Worm (Caenorhabditis elegans): ENCODE results near the gene F44E2.4.

F44E2.4 gene

DNA sequence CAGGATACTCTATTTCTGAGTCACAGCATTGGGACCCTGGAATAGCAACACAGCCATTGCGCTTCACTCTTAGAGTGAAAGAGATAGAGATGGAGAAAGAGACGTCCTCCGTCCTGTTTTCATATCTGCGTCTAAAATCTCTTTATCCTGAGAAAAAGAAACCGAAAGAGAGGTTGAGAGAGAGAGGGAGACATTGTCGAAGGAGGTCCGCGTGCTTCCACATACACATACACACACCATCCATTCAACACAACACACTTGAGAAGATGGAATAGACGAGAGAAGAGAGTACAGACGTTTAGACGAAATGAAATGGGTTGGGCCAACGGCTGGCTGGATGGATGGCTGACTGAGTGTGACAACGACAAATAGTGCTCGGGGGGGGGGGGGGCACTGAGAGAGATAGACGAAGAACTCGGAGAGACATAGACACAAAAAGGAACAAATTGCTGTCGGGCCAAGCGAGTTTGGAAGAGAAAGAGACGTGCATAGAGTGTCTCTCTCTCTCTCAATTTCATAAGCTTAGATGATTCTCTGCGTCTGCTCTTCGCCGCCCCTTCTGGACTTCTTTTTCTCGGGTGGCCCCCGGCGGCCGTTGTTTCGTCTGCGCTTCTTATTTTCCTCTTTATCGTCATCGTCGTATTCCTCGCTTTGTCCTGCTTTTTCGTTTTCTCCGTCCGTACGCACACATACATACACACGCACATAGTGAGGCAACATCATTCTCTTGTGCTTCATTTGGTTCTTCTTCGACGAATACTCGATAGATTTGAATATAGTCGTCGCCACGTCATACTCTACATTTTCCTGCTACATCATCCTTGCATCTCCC, 38.0 kb downstream of the F44E2.4 start, which contains the start of gene F54F2.6 (continued):
- peak in 1 of 2 experiments; percentile 36 for TF ChIP-seq let-607 (tag; optimal IDR thresholded peaks at IDR 0.05)
- peak; percentile 77 for TF ChIP-seq dox-1 (GFP tag; IDR thresholded peaks at IDR 0.05)
- no peak for TF ChIP-seq hlh-26 (GFP tag; conservative IDR thresholded peaks at IDR 0.05)
- TF ChIP-seq cebp-2 (GFP tag; IDR thresholded peaks at IDR 0.05) = no peak
- no peak for TF ChIP-seq ztf-28 (GFP tag; IDR thresholded peaks at IDR 0.05)
- no peak for TF ChIP-seq lin-26 (GFP tag; IDR thresholded peaks at IDR 0.05)
- no peak for TF ChIP-seq rcor-1 (GFP tag; IDR thresholded peaks at IDR 0.05)
- TF ChIP-seq C17E4.6 (GFP tag; IDR thresholded peaks at IDR 0.05) = 0 out of 2 replicates have a peak, but pooled peaks have one; percentile 32
- TF ChIP-seq K11D2.4 (GFP tag; IDR thresholded peaks at IDR 0.05) = peak; percentile 73; the same call in 1 of the 2 replicates
- TF ChIP-seq B0019.2 (GFP tag; conservative IDR thresholded peaks at IDR 0.05) = no peak
- TF ChIP-seq Y53F4B.3 (GFP tag; IDR thresholded peaks at IDR 0.05) = no peak
- no peak for TF ChIP-seq ztf-22 (GFP tag; optimal IDR thresholded peaks at IDR 0.05)
- TF ChIP-seq zfh-2 (GFP tag; conservative IDR thresholded peaks at IDR 0.05) = peak; percentile 99
- peak; percentile 97 for TF ChIP-seq K12H6.12 (tag; optimal IDR thresholded peaks at IDR 0.05)
- TF ChIP-seq ekl-4 (GFP tag; IDR thresholded peaks at IDR 0.05) = 0 out of 2 replicates have a peak, but pooled peaks have one; percentile 12
- TF ChIP-seq F39B2.1 (GFP tag; IDR thresholded peaks at IDR 0.05) = no peak
- no peak for TF ChIP-seq hmg-20 (GFP tag; IDR thresholded peaks at IDR 0.05)
- TF ChIP-seq mes-4 (tag; optimal IDR thresholded peaks at IDR 0.05) = no peak
- no peak for TF ChIP-seq F57A8.1 (GFP tag; optimal IDR thresholded peaks at IDR 0.05)
- TF ChIP-seq madf-10 (tag; optimal IDR thresholded peaks at IDR 0.05) = peak; percentile 42
- TF ChIP-seq B0035.1 (tag; optimal IDR thresholded peaks at IDR 0.05) = peak; percentile 32
- TF ChIP-seq F33H1.4 (GFP tag; IDR thresholded peaks at IDR 0.05) = no peak
- TF ChIP-seq aptf-3 (GFP tag; IDR thresholded peaks at IDR 0.05) = no peak
- TF ChIP-seq F49E8.2 (tag; optimal IDR thresholded peaks at IDR 0.05; ENCODE audit: insufficient read depth) = no peak
- TF ChIP-seq lin-54 (GFP tag; optimal IDR thresholded peaks at IDR 0.05) = peak; percentile 36
- no peak for TF ChIP-seq ztf-25 (GFP tag; IDR thresholded peaks at IDR 0.05)
- TF ChIP-seq bed-2 (GFP tag; IDR thresholded peaks at IDR 0.05) = no peak
- no peak for TF ChIP-seq nhr-179 (tag; optimal IDR thresholded peaks at IDR 0.05)
- no peak for TF ChIP-seq Y67H2A.10 (GFP tag; conservative IDR thresholded peaks at IDR 0.05)
- no peak for TF ChIP-seq F52B5.7 (tag; optimal IDR thresholded peaks at IDR 0.05)
- TF ChIP-seq nfya-1 (tag; optimal IDR thresholded peaks at IDR 0.05; ENCODE audit: borderline replicate concordance, insufficient read depth) = no peak
- TF ChIP-seq Y56A3A.18 (GFP tag; IDR thresholded peaks at IDR 0.05) = no peak
- no peak for TF ChIP-seq ccch-3 (GFP tag; optimal IDR thresholded peaks at IDR 0.05)
- TF ChIP-seq nfyb-1 (GFP tag; IDR thresholded peaks at IDR 0.05) = 0 out of 2 replicates have a peak, but pooled peaks have one; percentile 50
- no peak for TF ChIP-seq snpc-1.3 (tag; optimal IDR thresholded peaks at IDR 0.05; ENCODE audit: insufficient read depth)
- no peak for TF ChIP-seq D2030.7 (GFP tag; IDR thresholded peaks at IDR 0.05)
- no peak for TF ChIP-seq Y95B8A.8 (GFP tag; IDR thresholded peaks at IDR 0.05)
- peak; percentile 59 for TF ChIP-seq mcd-1 (GFP tag; IDR thresholded peaks at IDR 0.05)
- no peak for TF ChIP-seq nhr-27 (tag; optimal IDR thresholded peaks at IDR 0.05)
- no peak for TF ChIP-seq ama-1 (optimal IDR thresholded peaks at IDR 0.05)
- TF ChIP-seq ama-1 (GFP tag; optimal IDR thresholded peaks at IDR 0.05) = peak in 1 of 2 experiments; percentile 23
- TF ChIP-seq T07F8.4 (tag; optimal IDR thresholded peaks at IDR 0.05) = no peak
- TF ChIP-seq tbx-9 (tag; optimal IDR thresholded peaks at IDR 0.05; ENCODE audit: borderline replicate concordance) = no peak
- TF ChIP-seq ets-4 (GFP tag; optimal IDR thresholded peaks at IDR 0.05) = peak; percentile 42
- no peak for TF ChIP-seq madf-8 (GFP tag; conservative IDR thresholded peaks at IDR 0.05)
- TF ChIP-seq sdz-38 (tag; optimal IDR thresholded peaks at IDR 0.05) = no peak
- peak; percentile 77 for TF ChIP-seq B0336.3 (GFP tag; IDR thresholded peaks at IDR 0.05)
